Fruit fly (Drosophila melanogaster) whole organism, wandering third instar larva: ENCODE results near the gene mtDNA-helicase.

Experiments
- Dfd ChIP-seq: fragments of >200 bp; optimal IDR thresholded peaks from 2 replicates; lab custom pipeline; 2017; ENCODE audit warnings: missing biosample characterization, missing genetic modification characterization
- Hnf4 ChIP-seq: fragments of 200-800 bp; sonication (Bioruptor generic); optimal IDR thresholded peaks from 2 replicates; lab custom pipeline; 2016; ENCODE audit warnings: missing biosample characterization, mild to moderate bottlenecking, missing genetic modification characterization
- Myc ChIP-seq: fragments of >200 bp; optimal IDR thresholded peaks from 2 replicates; lab custom pipeline; 2017
- foxo ChIP-seq, 2 experiments: fragments of 200-800 bp; sonication (Bioruptor generic); optimal IDR thresholded peaks; 2 replicates in 1 of 2; 3 replicates in 1 of 2; lab custom pipeline; 2016 to 2017; ENCODE audit warnings: missing biosample characterization in 2 of 2, missing genetic modification characterization in 2 of 2
- jim ChIP-seq: fragments of 175-275, 200-325 bp; sonication (Bioruptor generic); optimal IDR thresholded peaks from 2 replicates; lab custom pipeline; 2016; ENCODE audit warnings: missing biosample characterization, mild to moderate bottlenecking, missing genetic modification characterization
- lola ChIP-seq: fragments of >200 bp; optimal IDR thresholded peaks from 2 replicates; lab custom pipeline; 2017; ENCODE audit warnings: missing biosample characterization, missing genetic modification characterization
- pan ChIP-seq: fragments of >200 bp; optimal IDR thresholded peaks from 2 replicates; lab custom pipeline; 2017
- tai ChIP-seq: sonication (Bioruptor generic); optimal IDR thresholded peaks from 2 replicates; lab custom pipeline; 2016; ENCODE audit warnings: missing biosample characterization, missing genetic modification characterization
- usp ChIP-seq: fragments of >200 bp; optimal IDR thresholded peaks from 2 replicates; lab custom pipeline; 2017; ENCODE audit warnings: missing biosample characterization, missing genetic modification characterization

DNA sequence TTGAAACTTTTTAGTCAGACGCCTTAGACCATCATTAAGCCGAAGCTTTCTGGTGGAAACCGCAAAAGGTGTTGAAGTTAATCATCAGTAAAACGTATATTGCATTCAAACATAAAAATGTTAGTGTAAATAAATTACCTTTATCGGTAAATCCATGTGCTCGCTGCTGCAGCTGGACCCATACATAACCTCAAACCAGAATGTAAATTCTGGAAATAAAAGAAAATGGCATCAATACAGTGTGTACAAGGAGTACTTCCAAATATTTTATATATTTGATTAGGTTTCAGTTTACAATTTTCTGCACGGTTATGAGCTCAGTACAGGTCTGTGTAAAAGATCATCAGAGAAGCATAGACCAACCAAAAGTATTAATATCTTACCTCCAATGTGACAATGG is 947 bp upstream of the mtDNA-helicase start:
- TF ChIP-seq foxo (GFP tag; optimal IDR thresholded peaks at IDR 0.05; lab: Kevin White, UChicago) (no peak), tai (GFP tag; lab: Kevin White, UChicago) (no peak), lola (no peak), Hnf4 (GFP tag; lab: Kevin White, UChicago) (no peak), jim (GFP tag; lab: Kevin White, UChicago) (no peak), Myc (lab: Kevin White, UChicago) (no peak), Dfd (no peak), pan (no peak), usp (GFP tag; lab: Kevin White, UChicago) (no peak)
